Worm (Caenorhabditis elegans): Measurements from ENCODE around the gene M01B2.8.
"Not testable (repeated sequence)": the region's sequence is repeated elsewhere in the genome, so short reads cannot be mapped to it uniquely, and the experiment has no call there.

M01B2.8 gene

DNA sequence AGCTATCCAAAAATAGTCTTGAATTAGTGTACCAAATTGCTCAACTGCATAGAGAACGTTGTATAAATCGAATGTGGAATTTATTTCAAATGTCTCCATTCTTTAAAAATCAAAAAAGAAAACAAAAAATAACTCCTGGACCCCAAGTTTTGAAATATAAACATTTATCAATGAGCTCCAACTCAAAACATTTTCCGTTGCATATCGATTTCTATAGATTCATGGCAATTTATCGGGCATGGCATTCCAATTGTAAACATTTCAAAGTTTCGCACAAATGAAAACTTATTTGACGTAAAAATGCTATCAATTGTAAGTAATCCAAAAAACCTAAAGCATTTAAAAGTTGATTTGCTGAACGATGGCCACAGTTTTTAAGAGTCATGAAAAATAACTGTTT is 21.5 kb upstream of the M01B2.8 start, which contains the start of gene srw-12:
srw-12 (minus strand) TSS at position 101 of the 400 bp plus-strand sequence.
- TF ChIP-seq dsc-1 (tag; optimal IDR thresholded peaks at IDR 0.05) (no peak), mef-2 (tag; optimal IDR thresholded peaks at IDR 0.05) (no peak)

DNA sequence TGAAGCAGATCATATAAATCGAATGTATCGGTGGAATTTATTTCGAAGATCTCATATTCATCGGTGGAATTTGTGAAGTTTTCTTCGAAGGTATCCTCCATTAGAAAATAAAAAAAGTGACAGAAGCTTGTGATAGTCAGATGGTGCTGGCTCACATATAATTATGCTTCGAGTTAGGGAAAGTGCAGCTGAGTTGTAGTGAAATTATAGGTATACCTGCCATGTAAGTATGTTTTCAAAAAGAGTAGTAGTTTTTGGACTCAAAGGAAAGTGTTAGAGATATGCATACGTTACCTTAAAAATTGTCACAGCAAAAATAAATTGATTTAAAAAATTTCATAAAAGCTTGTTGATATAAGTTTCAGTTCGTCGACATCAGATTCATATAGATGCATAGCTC is 19.8 kb upstream of the M01B2.8 start, which contains the start of gene srw-11:
srw-11 (minus strand) TSS at position 101 of the 400 bp plus-strand sequence.
- no peak for TF ChIP-seq blmp-1 (tag; optimal IDR thresholded peaks at IDR 0.05)
- no peak for TF ChIP-seq nhr-71 (tag; optimal IDR thresholded peaks at IDR 0.05)
- TF ChIP-seq nhr-28 (tag; optimal IDR thresholded peaks at IDR 0.05) = no peak
- no peak for TF ChIP-seq Y116A8C.19 (tag; optimal IDR thresholded peaks at IDR 0.05; ENCODE audit: borderline replicate concordance)
- no peak for TF ChIP-seq lir-3 (tag; optimal IDR thresholded peaks at IDR 0.05; ENCODE audit: poor library complexity)
- TF ChIP-seq nhr-90 (tag; optimal IDR thresholded peaks at IDR 0.05; ENCODE audit: poor library complexity) = no peak
- no peak for TF ChIP-seq elt-3 (tag; optimal IDR thresholded peaks at IDR 0.05)
- TF ChIP-seq ceh-82 (tag; optimal IDR thresholded peaks at IDR 0.05) = no peak
- TF ChIP-seq nhr-11 (tag; optimal IDR thresholded peaks at IDR 0.05) = no peak

- TF ChIP-seq efl-3 (GFP tag; optimal IDR thresholded peaks at IDR 0.05) (no peak), unc-98 (GFP tag; IDR thresholded peaks at IDR 0.05) (no peak), snu-23 (GFP tag; optimal IDR thresholded peaks at IDR 0.05) (no peak), lin-39 (tag; optimal IDR thresholded peaks at IDR 0.05) (no peak), lin-14 (GFP tag; optimal IDR thresholded peaks at IDR 0.05) (no peak), nhr-84 (tag; optimal IDR thresholded peaks at IDR 0.05) (no peak), fos-1 (tag; optimal IDR thresholded peaks at IDR 0.05) (no peak)
These were observed 18.7 kb upstream of the M01B2.8 start, which contains the start of gene chil-12 for ce11 chrV:15241259-15241658. chil-12 (plus strand) TSS chrV:15241559.

ce11 chrV:15244456-15244855 is 15.5 kb upstream of the M01B2.8 start, which contains the start of gene kin-30:
kin-30 (plus strand) TSS chrV:15244756.
- no peak for TF ChIP-seq unc-98 (GFP tag; IDR thresholded peaks at IDR 0.05)
- TF ChIP-seq lin-39 (tag; optimal IDR thresholded peaks at IDR 0.05) = no peak
- TF ChIP-seq jun-1 (tag; optimal IDR thresholded peaks at IDR 0.05) = no peak

DNA sequence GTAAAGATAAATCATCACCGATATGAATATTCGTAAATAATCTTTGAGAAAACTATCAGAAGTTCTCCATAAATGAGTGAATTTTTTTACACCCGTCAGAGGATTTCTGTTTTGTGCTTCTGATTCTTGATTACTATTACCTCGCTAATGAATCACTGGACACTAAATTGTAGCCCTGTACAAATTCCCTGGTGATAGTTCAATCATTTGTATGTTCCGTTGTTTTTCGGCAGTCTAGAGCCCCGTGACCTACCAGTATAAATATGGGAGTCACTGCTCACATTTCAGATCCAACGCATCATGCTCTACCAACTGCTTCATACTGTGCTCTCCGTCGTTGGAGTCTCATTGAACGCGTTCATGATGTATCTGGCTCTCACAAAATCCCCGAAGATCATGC is 9.7 kb upstream of the M01B2.8 start, which contains the start of gene srd-28:
srd-28 (plus strand) TSS at position 301 of the 400 bp plus-strand sequence.
- TF ChIP-seq nhr-19 (GFP tag; conservative IDR thresholded peaks at IDR 0.05); fkh-8 (tag; optimal IDR thresholded peaks at IDR 0.05); efl-3 (GFP tag; optimal IDR thresholded peaks at IDR 0.05): not testable (repeated sequence)

ce11 chrV:15252082-15252481 is 7.9 kb upstream of the M01B2.8 start, which contains the start of gene srbc-76:
srbc-76 (plus strand) TSS chrV:15252382.
- TF ChIP-seq lsy-2 (tag; optimal IDR thresholded peaks at IDR 0.05) (no peak), C04F5.9 (tag; optimal IDR thresholded peaks at IDR 0.05) (no peak), ama-1 (optimal IDR thresholded peaks at IDR 0.05) (no peak), sup-37 (GFP tag; optimal IDR thresholded peaks at IDR 0.05) (no peak), nhr-28 (tag; optimal IDR thresholded peaks at IDR 0.05) (no peak), unc-86 (tag; optimal IDR thresholded peaks at IDR 0.05) (no peak), lin-35 (GFP tag; optimal IDR thresholded peaks at IDR 0.05) (no peak), lin-14 (GFP tag; optimal IDR thresholded peaks at IDR 0.05) (no peak), nhr-20 (tag; optimal IDR thresholded peaks at IDR 0.05) (no peak), nhr-11 (tag; optimal IDR thresholded peaks at IDR 0.05) (no peak)

DNA sequence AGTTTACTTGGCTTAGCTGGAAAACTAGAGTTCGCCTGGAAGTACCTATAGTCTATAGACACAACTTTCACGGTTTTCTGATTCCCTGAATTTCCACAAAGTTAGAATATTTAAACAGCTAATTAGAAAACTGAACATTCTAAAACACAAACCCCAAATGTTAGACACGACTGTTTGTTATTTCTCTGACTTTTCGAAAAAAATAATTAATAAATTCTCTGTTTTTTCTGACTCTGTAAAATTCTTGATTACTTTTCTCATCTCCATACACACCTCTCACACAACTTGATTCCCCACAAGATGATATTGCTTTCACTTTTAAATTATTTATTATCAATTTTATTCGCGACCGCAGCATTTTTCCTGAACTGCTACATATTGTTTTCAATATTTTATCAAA is 6.5 kb upstream of the M01B2.8 start, which contains the start of gene srbc-75:
srbc-75 (plus strand) TSS at position 301 of the 400 bp plus-strand sequence.
- TF ChIP-seq blmp-1 (tag; optimal IDR thresholded peaks at IDR 0.05) (peak; percentile 3), hlh-4 (tag; optimal IDR thresholded peaks at IDR 0.05) (no peak)

Data from whole organism, L1 larva.